Fruit fly (Drosophila melanogaster) whole organism, prepupa: ENCODE results near the gene CG31445.

Source experiments
- Blimp-1 ChIP-seq: fragments of 200-800 bp; sonication (Bioruptor generic); optimal IDR thresholded peaks from 3 replicates; lab custom pipeline; 2017; ENCODE audit warnings: missing biosample characterization, missing genetic modification characterization, mild to moderate bottlenecking, moderate library complexity, missing genetic modification reagents
- Eip78C ChIP-seq: fragments of 200-800 bp; sonication (Bioruptor generic); peaks from one replicate; lab custom pipeline; 2016; ENCODE audit warnings: missing biosample characterization, missing genetic modification characterization
- Eip93F ChIP-seq: fragments of 200-800 bp; sonication (Bioruptor generic); optimal IDR thresholded peaks from 2 replicates; lab custom pipeline; 2016; ENCODE audit warnings: missing biosample characterization, mild to moderate bottlenecking, missing genetic modification characterization
- Ets21C ChIP-seq: fragments of 200-800 bp; sonication (Bioruptor generic); optimal IDR thresholded peaks from 3 replicates; lab custom pipeline; 2016; ENCODE audit warnings: missing biosample characterization, missing genetic modification characterization
- OdsH ChIP-seq: fragments of 200-800 bp; sonication (Bioruptor generic); optimal IDR thresholded peaks from 3 replicates; lab custom pipeline; 2016; ENCODE audit warnings: missing biosample characterization, missing genetic modification characterization
- acj6 ChIP-seq: fragments of 200-800 bp; sonication (Bioruptor generic); optimal IDR thresholded peaks from 3 replicates; lab custom pipeline; 2016; ENCODE audit warnings: missing biosample characterization, missing genetic modification characterization
- fkh ChIP-seq: fragments of 200-800 bp; sonication (Bioruptor generic); optimal IDR thresholded peaks from 3 replicates; lab custom pipeline; 2017; ENCODE audit warnings: missing biosample characterization, mild to moderate bottlenecking, missing genetic modification characterization, moderate library complexity
- net ChIP-seq: fragments of 200-800 bp; sonication (Bioruptor generic); optimal IDR thresholded peaks from 3 replicates; lab custom pipeline; 2016; ENCODE audit warnings: missing biosample characterization, missing genetic modification characterization

dm6 chr3R:29277009-29277408 lies 32.4 kb upstream of the CG31445 start:
- peak; percentile 86 for TF ChIP-seq acj6 (GFP tag; lab: Kevin White, UChicago)
- peak; percentile 79 for TF ChIP-seq OdsH (GFP tag; lab: Kevin White, UChicago)
- TF ChIP-seq fkh (GFP tag; lab: Kevin White, UChicago), result no peak
- peak; percentile 78 for TF ChIP-seq net (GFP tag; lab: Kevin White, UChicago)
- TF ChIP-seq Blimp-1 (GFP tag; lab: Kevin White, UChicago), result peak; percentile 52
- peak; percentile 32 for TF ChIP-seq Eip93F (GFP tag; lab: Kevin White, UChicago)
- TF ChIP-seq Ets21C (GFP tag; lab: Kevin White, UChicago), result peak; percentile 81
- peak; percentile 97 for TF ChIP-seq Eip78C (GFP tag; lab: Kevin White, UChicago)
